Worm (Caenorhabditis elegans) whole organism, L2 larva: ENCODE measurements around the gene sra-31.

Source experiments
- C34F6.9 ChIP-seq: fragments of 150-350 bp; optimal IDR thresholded peaks from 2 replicates; lab custom pipeline; 2014; ENCODE audit warnings: missing biosample characterization, missing genetic modification characterization
- R02D3.7 ChIP-seq: fragments of 150-350 bp; optimal IDR thresholded peaks from 2 replicates; lab custom pipeline; 2014; ENCODE audit warnings: missing biosample characterization, missing genetic modification characterization
- Y55F3AM.14 ChIP-seq: fragments of 200-800 bp; sonication (Bioruptor generic); optimal IDR thresholded peaks from 2 replicates; lab custom pipeline; 2018; ENCODE audit warnings: mild to moderate bottlenecking, missing genetic modification characterization, missing compliant biosample characterization
- ZK546.5 ChIP-seq: sonication (generic microtip); optimal IDR thresholded peaks from 2 replicates; lab custom pipeline; 2017; ENCODE audit warnings: missing biosample characterization, missing genetic modification characterization
- aly-2 ChIP-seq: fragments of 150-350 bp; optimal IDR thresholded peaks from 2 replicates; lab custom pipeline; 2014; ENCODE audit warnings: missing biosample characterization, missing genetic modification characterization
- ama-1 ChIP-seq: fragments of 150-350 bp; optimal IDR thresholded peaks from 2 replicates; lab custom pipeline; 2018; ENCODE audit warnings: inconsistent platforms
- blmp-1 ChIP-seq: sonication (generic microtip); optimal IDR thresholded peaks from 2 replicates; lab custom pipeline; 2017; ENCODE audit warnings: missing genetic modification characterization, mild to moderate bottlenecking, missing compliant biosample characterization, antibody characterized with exemption, moderate library complexity; ENCODE audit not compliant: insufficient read depth
- ceh-16 ChIP-seq: fragments of 150-350 bp; optimal IDR thresholded peaks from 2 replicates; lab custom pipeline; 2014; ENCODE audit warnings: missing biosample characterization, missing genetic modification characterization
- ceh-82 ChIP-seq: fragments of 150-350 bp; optimal IDR thresholded peaks from 2 replicates; lab custom pipeline; 2014; ENCODE audit warnings: missing biosample characterization, missing genetic modification characterization
- crh-2 ChIP-seq: sonication (generic microtip); optimal IDR thresholded peaks from 2 replicates; lab custom pipeline; 2017; ENCODE audit warnings: missing biosample characterization, missing genetic modification characterization
- dmd-4 ChIP-seq: sonication (generic microtip); optimal IDR thresholded peaks from 2 replicates; lab custom pipeline; 2017; ENCODE audit warnings: missing biosample characterization, missing genetic modification characterization
- egl-27 ChIP-seq: sonication (generic microtip); optimal IDR thresholded peaks from 3 replicates; lab custom pipeline; 2017; ENCODE audit warnings: missing biosample characterization, missing genetic modification reagents, missing genetic modification characterization
- elt-1 ChIP-seq: fragments of 150-350 bp; optimal IDR thresholded peaks from 2 replicates; lab custom pipeline; 2014; ENCODE audit warnings: missing biosample characterization, missing genetic modification characterization
- elt-3 ChIP-seq: sonication (generic microtip); optimal IDR thresholded peaks from 2 replicates; lab custom pipeline; 2017; ENCODE audit warnings: missing biosample characterization, missing genetic modification characterization
- fos-1 ChIP-seq: fragments of 150-350 bp; optimal IDR thresholded peaks from 2 replicates; lab custom pipeline; 2014; ENCODE audit warnings: missing biosample characterization, missing genetic modification characterization
- gmeb-1 ChIP-seq: fragments of 150-350 bp; optimal IDR thresholded peaks from 2 replicates; lab custom pipeline; 2014; ENCODE audit warnings: missing biosample characterization, missing genetic modification characterization
- lin-13 ChIP-seq: fragments of 150-350 bp; optimal IDR thresholded peaks from 2 replicates; lab custom pipeline; 2014; ENCODE audit warnings: missing biosample characterization, missing genetic modification reagents, missing genetic modification characterization
- lin-39 ChIP-seq: fragments of 150-350 bp; optimal IDR thresholded peaks from 2 replicates; lab custom pipeline; 2014; ENCODE audit warnings: missing biosample characterization, missing genetic modification reagents, missing genetic modification characterization
- lsy-2 ChIP-seq, 2 experiments: fragments of 150-350 bp in 1 of 2; sonication (generic microtip) in 1 of 2; optimal IDR thresholded peaks; 2 replicates each; lab custom pipeline; 2014 to 2017; ENCODE audit warnings: missing biosample characterization in 2 of 2, missing genetic modification characterization in 2 of 2
- mab-5 ChIP-seq: fragments of 150-350 bp; optimal IDR thresholded peaks from 2 replicates; lab custom pipeline; 2014; ENCODE audit warnings: missing biosample characterization, missing genetic modification characterization
- mbf-1 ChIP-seq: sonication (generic microtip); optimal IDR thresholded peaks from 2 replicates; lab custom pipeline; 2017; ENCODE audit warnings: missing biosample characterization, missing genetic modification characterization
- mdl-1 ChIP-seq, 2 experiments: fragments of 150-350 bp in 1 of 2; sonication (generic microtip) in 1 of 2; optimal IDR thresholded peaks; 2 replicates each; lab custom pipeline; 2017; ENCODE audit warnings: missing biosample characterization in 2 of 2, missing genetic modification characterization in 2 of 2
- nhr-11 ChIP-seq: fragments of 150-350 bp; optimal IDR thresholded peaks from 2 replicates; lab custom pipeline; 2014; ENCODE audit warnings: missing biosample characterization, missing genetic modification characterization
- nhr-12 ChIP-seq: fragments of 150-350 bp; optimal IDR thresholded peaks from 2 replicates; lab custom pipeline; 2014; ENCODE audit warnings: missing biosample characterization, missing genetic modification characterization
- nhr-129 ChIP-seq: fragments of 150-350 bp; optimal IDR thresholded peaks from 2 replicates; lab custom pipeline; 2014; ENCODE audit warnings: missing biosample characterization, missing genetic modification characterization
- nhr-23 ChIP-seq: fragments of 150-350 bp; optimal IDR thresholded peaks from 2 replicates; lab custom pipeline; 2014; ENCODE audit warnings: missing biosample characterization, missing genetic modification reagents, missing genetic modification characterization
- nhr-237 ChIP-seq: fragments of 150-350 bp; optimal IDR thresholded peaks from 2 replicates; lab custom pipeline; 2014; ENCODE audit warnings: missing biosample characterization, missing genetic modification characterization
- nhr-25 ChIP-seq: fragments of 150-350 bp; sonication (generic microtip); optimal IDR thresholded peaks from 3 replicates; lab custom pipeline; 2014; ENCODE audit warnings: missing biosample characterization, missing genetic modification characterization
- nhr-6 ChIP-seq: fragments of 150-350 bp; optimal IDR thresholded peaks from 2 replicates; lab custom pipeline; 2014; ENCODE audit warnings: missing biosample characterization, missing genetic modification characterization
- nhr-77 ChIP-seq: fragments of 150-350 bp; optimal IDR thresholded peaks from 2 replicates; lab custom pipeline; 2014; ENCODE audit warnings: missing biosample characterization, missing genetic modification characterization
- sem-4 ChIP-seq: fragments of 150-350 bp; optimal IDR thresholded peaks from 2 replicates; lab custom pipeline; 2014; ENCODE audit warnings: missing biosample characterization, missing genetic modification reagents, missing genetic modification characterization
- skn-1 ChIP-seq: sonication (generic microtip); optimal IDR thresholded peaks from 2 replicates; lab custom pipeline; 2017; ENCODE audit warnings: missing biosample characterization, missing genetic modification characterization
- sma-3 ChIP-seq: sonication (generic microtip); optimal IDR thresholded peaks from 2 replicates; lab custom pipeline; 2016; ENCODE audit warnings: missing genetic modification reagents, missing genetic modification characterization, missing compliant biosample characterization
- sma-9 ChIP-seq, 2 experiments: fragments of 150-350 bp in 1 of 2; sonication (generic microtip) in 1 of 2; optimal IDR thresholded peaks; 2 replicates each; lab custom pipeline; 2014 to 2016; ENCODE audit warnings: missing genetic modification characterization in 2 of 2, mild to moderate bottlenecking in 1 of 2, missing biosample characterization in 1 of 2, missing compliant biosample characterization in 1 of 2, missing genetic modification reagents in 1 of 2, moderate library complexity in 1 of 2
- unc-39 ChIP-seq: fragments of 150-350 bp; optimal IDR thresholded peaks from 2 replicates; lab custom pipeline; 2014; ENCODE audit warnings: missing biosample characterization, missing genetic modification characterization
- unc-62 ChIP-seq: fragments of 150-350 bp; optimal IDR thresholded peaks from 2 replicates; lab custom pipeline; 2014; ENCODE audit warnings: missing biosample characterization, missing genetic modification reagents, missing genetic modification characterization
- zag-1 ChIP-seq: fragments of 150-350 bp; optimal IDR thresholded peaks from 2 replicates; lab custom pipeline; 2014; ENCODE audit warnings: missing biosample characterization, missing genetic modification characterization
- ztf-1 ChIP-seq: fragments of 200-800 bp; sonication (Bioruptor generic); conservative IDR thresholded peaks from 2 replicates; pipeline ENCODE4 v1.3.6; 2022; ENCODE audit warnings: missing genetic modification characterization, missing compliant biosample characterization

sra-31 gene

DNA sequence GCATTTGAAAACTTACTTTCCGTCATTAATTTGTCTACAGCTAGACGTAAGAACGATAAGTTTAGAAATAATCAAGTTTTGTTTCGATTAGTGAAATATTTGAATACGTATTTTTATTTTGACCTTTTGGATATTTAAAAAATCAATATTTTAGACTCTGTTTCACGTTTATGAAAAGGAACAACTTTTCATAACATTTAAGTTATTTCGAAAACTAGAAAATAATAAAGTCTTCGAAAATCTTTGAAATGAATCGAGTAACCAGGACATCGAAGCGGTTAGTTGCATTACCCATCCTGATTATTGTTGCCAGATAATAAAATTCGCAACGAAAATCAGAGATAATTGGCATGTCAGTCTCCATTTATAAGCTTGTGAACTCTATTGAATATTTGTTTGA, 3.0 kb upstream of the sra-31 start, which contains the start of gene C56C10.6:
Gene C56C10.6 (minus strand): TSS at position 101 of the 400 bp plus-strand sequence.
- TF ChIP-seq ama-1 (lab: Kevin White, UChicago) (no peak), nhr-237 (tag; lab: Kevin White, UChicago) (no peak), nhr-12 (no peak), skn-1 (tag; lab: Kevin White, UChicago) (no peak)

DNA sequence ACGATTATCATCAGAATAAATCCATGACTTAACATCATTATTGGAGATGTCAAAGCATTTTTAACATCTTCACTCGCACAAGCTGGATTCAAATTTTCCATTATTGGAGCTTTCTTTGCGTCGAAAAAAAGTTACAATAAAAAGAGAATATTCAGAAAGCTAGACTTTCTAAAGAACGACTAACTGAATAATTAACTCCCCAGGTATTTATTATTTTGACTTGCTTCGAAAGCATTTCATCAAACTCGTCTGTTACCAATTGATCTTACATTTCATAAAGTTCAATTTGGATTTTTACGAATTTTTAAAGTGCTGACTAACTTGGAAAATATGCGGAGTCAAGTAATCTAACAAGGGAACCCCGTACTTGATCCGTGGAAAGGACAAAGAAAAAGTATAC, 2.6 kb downstream of the sra-31 start, which contains the start of gene sra-29:
Gene sra-29 (minus strand): TSS at position 101 of the 400 bp plus-strand sequence.
- TF ChIP-seq nhr-11 (tag; lab: Kevin White, UChicago) (no peak), fos-1 (tag; lab: Kevin White, UChicago) (no peak), lsy-2 (tag; optimal IDR thresholded peaks at IDR 0.05; lab: Kevin White, UChicago) (no peak)

DNA sequence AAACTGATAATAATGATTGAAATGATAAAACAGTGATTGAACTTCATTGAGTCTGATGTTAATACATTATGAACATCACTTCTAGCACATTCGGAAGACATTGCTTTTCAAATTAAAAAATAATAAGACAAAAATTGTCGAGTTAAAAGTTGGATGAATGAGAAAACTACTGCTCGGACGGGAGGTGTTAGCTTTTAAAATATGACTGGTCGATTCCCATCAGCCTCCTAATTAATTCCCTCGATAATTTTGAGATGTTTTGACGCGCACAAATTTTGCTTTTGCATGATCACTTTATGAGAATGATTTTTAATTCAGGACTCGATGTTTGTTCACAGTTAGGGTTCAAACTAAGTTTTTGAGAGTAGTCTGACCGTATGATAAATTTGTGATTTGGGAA, 4.6 kb downstream of the sra-31 start, which contains the start of gene sra-28:
Gene sra-28 (minus strand): TSS at position 101 of the 400 bp plus-strand sequence.
- TF ChIP-seq mab-5 (tag; lab: Kevin White, UChicago): no peak
- no peak for TF ChIP-seq gmeb-1
- TF ChIP-seq nhr-11 (tag; lab: Kevin White, UChicago): no peak
- TF ChIP-seq unc-62 (GFP tag; lab: Kevin White, UChicago): no peak
- no peak for TF ChIP-seq nhr-237 (tag; lab: Kevin White, UChicago)
- no peak for TF ChIP-seq lin-39 (tag; lab: Kevin White, UChicago)
- TF ChIP-seq ztf-1 (GFP tag; lab: Robert Waterston, UW): no peak
- no peak for TF ChIP-seq fos-1 (tag; lab: Kevin White, UChicago)
- TF ChIP-seq R02D3.7: no peak
- TF ChIP-seq ama-1 (lab: Kevin White, UChicago): no peak
- TF ChIP-seq lsy-2 (tag; optimal IDR thresholded peaks at IDR 0.05; lab: Kevin White, UChicago): no peak
- no peak for TF ChIP-seq elt-3 (tag; lab: Kevin White, UChicago)
- no peak for TF ChIP-seq dmd-4
- TF ChIP-seq sma-3 (GFP tag; lab: Kevin White, UChicago): no peak
- TF ChIP-seq aly-2 (tag; lab: Kevin White, UChicago): no peak
- no peak for TF ChIP-seq sma-9 (GFP tag; optimal IDR thresholded peaks at IDR 0.05; lab: Kevin White, UChicago)
- no peak for TF ChIP-seq sma-9 (tag; optimal IDR thresholded peaks at IDR 0.05; lab: Kevin White, UChicago)
- no peak for TF ChIP-seq nhr-23
- no peak for TF ChIP-seq egl-27 (tag; lab: Kevin White, UChicago)
- no peak for TF ChIP-seq ceh-82 (tag; lab: Kevin White, UChicago)
- TF ChIP-seq nhr-6 (tag; lab: Kevin White, UChicago): no peak

DNA sequence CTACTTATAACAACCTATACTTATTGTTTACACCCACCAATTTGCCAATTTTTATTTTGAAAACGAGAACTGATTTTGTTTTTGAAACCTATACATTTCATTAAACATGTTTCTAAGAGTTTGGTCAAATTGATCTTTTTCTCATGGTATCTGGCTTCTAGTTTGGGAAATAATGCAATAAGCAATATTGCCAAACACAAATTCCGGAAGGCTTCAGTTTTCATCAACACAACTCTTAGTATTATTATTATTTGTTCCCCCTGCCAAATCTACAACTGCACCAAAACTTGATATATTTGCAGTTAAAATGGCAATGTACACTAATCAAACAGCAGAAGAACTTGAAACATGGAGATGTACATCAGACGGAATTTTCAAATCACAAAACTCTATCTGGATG, 9.6 kb downstream of the sra-31 start, which contains the start of gene sra-27:
Gene sra-27 (plus strand): TSS at position 301 of the 400 bp plus-strand sequence.
- TF ChIP-seq lsy-2 (tag; optimal IDR thresholded peaks at IDR 0.05; lab: Kevin White, UChicago): no peak
- no peak for TF ChIP-seq unc-39 (tag; lab: Kevin White, UChicago)
- TF ChIP-seq dmd-4: no peak
- no peak for TF ChIP-seq Y55F3AM.14
- TF ChIP-seq C34F6.9: no peak
- TF ChIP-seq aly-2 (tag; lab: Kevin White, UChicago): no peak
- TF ChIP-seq ama-1 (lab: Kevin White, UChicago): no peak
- TF ChIP-seq sem-4: no peak
- TF ChIP-seq ceh-16 (tag; lab: Kevin White, UChicago): no peak
- TF ChIP-seq fos-1 (tag; lab: Kevin White, UChicago): no peak
- no peak for TF ChIP-seq mdl-1 (tag; optimal IDR thresholded peaks at IDR 0.05; lab: Kevin White, UChicago)
- TF ChIP-seq nhr-77 (tag; lab: Kevin White, UChicago): no peak
- TF ChIP-seq sma-3 (GFP tag; lab: Kevin White, UChicago): no peak
- no peak for TF ChIP-seq R02D3.7
- no peak for TF ChIP-seq nhr-237 (tag; lab: Kevin White, UChicago)
- TF ChIP-seq, all 48 proteins: peak for 0

DNA sequence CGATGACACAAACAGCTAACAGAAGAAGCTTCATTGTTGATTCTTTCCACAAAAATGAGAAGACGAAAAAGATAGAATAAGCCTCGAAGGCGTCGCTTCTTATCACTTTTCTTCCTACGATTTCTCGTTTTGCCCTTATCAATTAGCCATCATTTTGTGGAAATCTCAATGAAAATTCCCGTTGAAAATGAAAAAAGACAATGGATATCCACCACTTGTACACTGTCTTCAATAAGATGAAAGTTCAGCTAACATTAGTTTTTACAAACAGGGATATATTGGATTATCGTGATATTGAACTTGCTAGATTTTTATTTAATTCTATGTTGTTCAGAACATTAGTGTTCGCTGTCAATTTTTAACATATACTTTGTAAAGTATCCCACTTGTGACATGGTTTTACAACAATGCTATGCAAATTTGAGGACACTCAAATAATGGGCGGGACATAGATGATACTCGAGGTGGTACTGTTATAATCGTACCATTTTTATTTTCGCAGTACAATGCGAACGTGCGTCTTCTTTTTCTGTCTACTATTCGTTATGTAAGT, 11.6 kb downstream of the sra-31 start, which contains the start of the genes F18C5.5 and F18C5.9:
Gene F18C5.5 (minus strand): TSS at position 101 of the 553 bp plus-strand sequence.
Gene F18C5.9 (plus strand): TSS at position 503 of the 553 bp plus-strand sequence.
- TF ChIP-seq nhr-77 (tag; lab: Kevin White, UChicago) (no peak), nhr-129 (tag; lab: Kevin White, UChicago) (no peak), lin-13 (GFP tag; lab: Kevin White, UChicago) (no peak), crh-2 (tag; lab: Kevin White, UChicago) (no peak), mbf-1 (tag; lab: Kevin White, UChicago) (no peak), sma-9 (GFP tag; optimal IDR thresholded peaks at IDR 0.05; lab: Kevin White, UChicago) (no peak), sma-9 (tag; optimal IDR thresholded peaks at IDR 0.05; lab: Kevin White, UChicago) (no peak), sem-4 (no peak), egl-27 (tag; lab: Kevin White, UChicago) (no peak), elt-1 (tag; lab: Kevin White, UChicago) (no peak), lin-39 (tag; lab: Kevin White, UChicago) (no peak), ZK546.5 (tag; lab: Kevin White, UChicago) (no peak), nhr-25 (tag; lab: Kevin White, UChicago) (no peak), zag-1 (tag; lab: Kevin White, UChicago) (no peak), lsy-2 (tag; optimal IDR thresholded peaks at IDR 0.05; lab: Kevin White, UChicago) (no peak), gmeb-1 (no peak), dmd-4 (no peak), elt-3 (tag; lab: Kevin White, UChicago) (no peak), blmp-1 (tag; lab: Kevin White, UChicago) (no peak)
